Worm (Caenorhabditis elegans) whole organism, L4/young adult: ENCODE data around the gene M01H9.2.

Experiments used
- W03F9.2 ChIP-seq: fragments of 150-350 bp; optimal IDR thresholded peaks from 2 replicates; lab custom pipeline; 2014; ENCODE audit warnings: missing biosample characterization, missing genetic modification characterization
- dao-5 ChIP-seq: sonication (generic microtip); optimal IDR thresholded peaks from 2 replicates; lab custom pipeline; 2016; ENCODE audit warnings: missing genotype, missing genetic modification characterization, moderate library complexity, missing compliant biosample characterization
- him-1 ChIP-seq: sonication (generic microtip); optimal IDR thresholded peaks from 2 replicates; lab custom pipeline; 2016; ENCODE audit warnings: missing genotype, missing genetic modification reagents, missing genetic modification characterization, missing compliant biosample characterization

DNA sequence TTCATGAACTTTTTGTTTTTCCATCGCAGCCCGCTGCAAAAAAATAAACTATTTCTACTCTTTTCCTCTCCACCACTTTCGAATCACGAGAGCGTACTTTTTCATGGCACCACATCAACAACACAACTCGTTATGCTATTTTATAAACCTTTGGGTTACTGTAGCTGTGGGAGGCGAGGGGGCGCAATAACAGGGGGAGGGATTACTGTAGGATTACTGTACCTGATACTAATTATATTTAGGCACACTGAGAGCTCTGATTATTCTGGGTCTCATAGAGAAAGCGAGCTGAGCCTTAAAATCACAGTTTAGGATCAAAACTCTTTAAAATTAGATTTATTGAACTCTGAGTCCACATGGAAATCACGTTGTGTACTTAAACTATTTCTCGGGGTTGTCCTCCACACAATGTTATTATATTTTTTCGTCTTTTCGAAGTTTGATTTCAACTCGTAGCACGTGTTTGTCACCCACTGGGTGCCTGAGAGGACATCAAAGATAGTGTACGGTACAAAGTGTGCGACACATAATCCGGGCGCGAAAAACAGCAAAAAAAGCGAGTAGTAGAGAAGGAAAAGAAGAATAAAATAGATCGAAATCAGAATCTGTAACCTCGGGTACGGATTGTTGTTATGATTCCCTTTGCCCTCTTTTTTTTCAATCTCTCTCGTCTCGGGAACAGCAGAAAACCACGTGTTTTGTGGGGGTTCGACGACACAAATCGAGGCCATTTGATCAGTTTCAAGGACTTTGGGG is 9.6 kb upstream of the M01H9.2 start:
- TF ChIP-seq dao-5 (tag; lab: Kevin White, UChicago) (no peak), W03F9.2 (no peak), him-1 (tag; lab: Kevin White, UChicago) (no peak)
